Fruit fly (Drosophila melanogaster): ENCODE measurements around the gene mus201.
A peak's percentile ranks its signal among the peaks of the same experiment; 100 is the strongest.

mus201 gene

dm6 chr2L:8438052-8438451 lies at the start of gene mus201:
Gene mus201 (plus strand): TSS chr2L:8438169.
- TF ChIP-seq usp (GFP tag; optimal IDR thresholded peaks at IDR 0.05), result no peak
- TF ChIP-seq CG9705 (GFP tag; optimal IDR thresholded peaks at IDR 0.05), result peak; percentile 0

- TF ChIP-seq tai (GFP tag; optimal IDR thresholded peaks at IDR 0.05), result no peak
- no peak for TF ChIP-seq fru (GFP tag; optimal IDR thresholded peaks at IDR 0.05)
- TF ChIP-seq Abd-B (GFP tag; optimal IDR thresholded peaks at IDR 0.05), result no peak
- TF ChIP-seq Dfd (GFP tag; optimal IDR thresholded peaks at IDR 0.05), result no peak
- no peak for TF ChIP-seq CG32264 (GFP tag; optimal IDR thresholded peaks at IDR 0.05)
These were observed 48.7 kb upstream of the mus201 start, which contains the start of gene CG42819 for dm6 chr2L:8389231-8389630. Gene CG42819 (minus strand): TSS chr2L:8389331.

dm6 chr2L:8392298-8392697 lies 45.7 kb upstream of the mus201 start, which contains the start of gene CG42820:
Gene CG42820 (minus strand): TSS chr2L:8392398.
- TF ChIP-seq Abd-B (GFP tag; optimal IDR thresholded peaks at IDR 0.05) (no peak), Hnf4 (GFP tag; optimal IDR thresholded peaks at IDR 0.05) (no peak), GATAd (GFP tag; optimal IDR thresholded peaks at IDR 0.05) (no peak), Mio (GFP tag; optimal IDR thresholded peaks at IDR 0.05) (no peak), usp (GFP tag; optimal IDR thresholded peaks at IDR 0.05) (no peak), HLH106 (tag; optimal IDR thresholded peaks at IDR 0.05) (no peak), Rel (GFP tag; optimal IDR thresholded peaks at IDR 0.05) (no peak), Rel (tag; optimal IDR thresholded peaks at IDR 0.05) (no peak), Hr78 (GFP tag; optimal IDR thresholded peaks at IDR 0.05) (no peak), h (GFP tag; optimal IDR thresholded peaks at IDR 0.05) (no peak), pan (optimal IDR thresholded peaks at IDR 0.05) (no peak), Vsx2 (GFP tag; optimal IDR thresholded peaks at IDR 0.05; ENCODE audit: partially characterized antibody) (no peak), br (GFP tag; optimal IDR thresholded peaks at IDR 0.05) (no peak), Dif (GFP tag; optimal IDR thresholded peaks at IDR 0.05; ENCODE audit: partially characterized antibody) (no peak), sv (GFP tag; optimal IDR thresholded peaks at IDR 0.05) (no peak), fru (GFP tag; optimal IDR thresholded peaks at IDR 0.05) (no peak), foxo (GFP tag; optimal IDR thresholded peaks at IDR 0.05) (no peak), lola (GFP tag; optimal IDR thresholded peaks at IDR 0.05) (no peak), dl (GFP tag; optimal IDR thresholded peaks at IDR 0.05; ENCODE audit: insufficient read depth in 1 of 2, partially characterized antibody in 2 of 2) (no peak), woc (GFP tag; optimal IDR thresholded peaks at IDR 0.05) (no peak), N (GFP tag; optimal IDR thresholded peaks at IDR 0.05) (no peak)

- TF ChIP-seq pan (optimal IDR thresholded peaks at IDR 0.05) (no peak), foxo (GFP tag; optimal IDR thresholded peaks at IDR 0.05) (no peak), Sp1 (GFP tag; optimal IDR thresholded peaks at IDR 0.05) (no peak), Abd-B (GFP tag; optimal IDR thresholded peaks at IDR 0.05) (no peak), rgr (GFP tag; optimal IDR thresholded peaks at IDR 0.05) (no peak), OdsH (GFP tag; optimal IDR thresholded peaks at IDR 0.05) (no peak), usp (GFP tag; optimal IDR thresholded peaks at IDR 0.05) (no peak), ey (GFP tag; optimal IDR thresholded peaks at IDR 0.05) (no peak), HLH106 (tag; optimal IDR thresholded peaks at IDR 0.05) (no peak), fru (GFP tag; optimal IDR thresholded peaks at IDR 0.05) (no peak), br (GFP tag; optimal IDR thresholded peaks at IDR 0.05) (no peak), CrebA (GFP tag; optimal IDR thresholded peaks at IDR 0.05; ENCODE audit: borderline replicate concordance) (no peak), dmrt93B (GFP tag; optimal IDR thresholded peaks at IDR 0.05) (no peak), Myc (optimal IDR thresholded peaks at IDR 0.05) (no peak), sv (GFP tag; optimal IDR thresholded peaks at IDR 0.05) (no peak), dl (GFP tag; optimal IDR thresholded peaks at IDR 0.05; ENCODE audit: insufficient read depth in 1 of 2, partially characterized antibody in 2 of 2) (no peak), h (GFP tag; optimal IDR thresholded peaks at IDR 0.05) (no peak), Dif (GFP tag; optimal IDR thresholded peaks at IDR 0.05; ENCODE audit: partially characterized antibody) (no peak), CG32264 (GFP tag; optimal IDR thresholded peaks at IDR 0.05) (no peak)
These were observed 44.8 kb upstream of the mus201 start, which contains the start of gene Acp29AB for dm6 chr2L:8393122-8393521. Gene Acp29AB (minus strand): TSS chr2L:8393222.

dm6 chr2L:8394180-8394579 lies 43.8 kb upstream of the mus201 start, which contains the start of gene lectin-29Ca:
Gene lectin-29Ca (minus strand): TSS chr2L:8394280.
- TF ChIP-seq br (GFP tag; optimal IDR thresholded peaks at IDR 0.05) (no peak), Hr83 (GFP tag; optimal IDR thresholded peaks at IDR 0.05; ENCODE audit: poor library complexity, severe bottlenecking) (no peak), Vsx2 (GFP tag; optimal IDR thresholded peaks at IDR 0.05; ENCODE audit: partially characterized antibody) (no peak), N (GFP tag; optimal IDR thresholded peaks at IDR 0.05) (no peak), rgr (GFP tag; optimal IDR thresholded peaks at IDR 0.05) (no peak), Dfd (GFP tag; optimal IDR thresholded peaks at IDR 0.05) (no peak), Dif (GFP tag; optimal IDR thresholded peaks at IDR 0.05; ENCODE audit: partially characterized antibody) (no peak), pan (optimal IDR thresholded peaks at IDR 0.05) (no peak), tai (GFP tag; optimal IDR thresholded peaks at IDR 0.05) (no peak), CG9705 (GFP tag; optimal IDR thresholded peaks at IDR 0.05) (no peak), psq (GFP tag; optimal IDR thresholded peaks at IDR 0.05) (no peak)
